Fruit fly (Drosophila melanogaster) whole organism, embryonic: Measurements from ENCODE around the gene CG42271.

Source experiments
- CG1024 ChIP-seq: fragments of 200-800 bp; sonication (Bioruptor generic); IDR thresholded peaks from 2 replicates; pipeline ENCODE4 v1.3.6; 2022; ENCODE audit warnings: missing biosample characterization, missing genetic modification characterization
- CG11085 ChIP-seq: fragments of 200-800 bp; sonication (Bioruptor generic); IDR thresholded peaks from 2 replicates; pipeline ENCODE4 v1.3.6; 2022; ENCODE audit warnings: missing biosample characterization, missing genetic modification characterization
- CG11696 ChIP-seq: fragments of 200-800 bp; sonication (Bioruptor generic); IDR thresholded peaks from 2 replicates; pipeline ENCODE4 v1.3.6; 2022; ENCODE audit warnings: missing biosample characterization, missing genetic modification characterization
- CG13894 ChIP-seq: fragments of 200-800 bp; sonication (Bioruptor generic); optimal IDR thresholded peaks from 3 replicates; lab custom pipeline; 2018; ENCODE audit warnings: missing biosample characterization, mild to moderate bottlenecking, missing genetic modification characterization, moderate library complexity
- CG15269 ChIP-seq: fragments of 200-800 bp; sonication (Bioruptor generic); optimal IDR thresholded peaks from 2 replicates; lab custom pipeline; 2018; ENCODE audit warnings: missing biosample characterization, mild to moderate bottlenecking, missing genetic modification characterization, moderate library complexity
- CG15696 ChIP-seq: fragments of 200-800 bp; sonication (Bioruptor generic); optimal IDR thresholded peaks from 2 replicates; lab custom pipeline; 2019; ENCODE audit warnings: missing biosample characterization, mild to moderate bottlenecking, missing genetic modification characterization, moderate library complexity
- CG17359 ChIP-seq: fragments of 200-800 bp; sonication (Bioruptor generic); optimal IDR thresholded peaks from 3 replicates; lab custom pipeline; 2018; ENCODE audit warnings: missing biosample characterization, mild to moderate bottlenecking, missing genetic modification characterization, moderate library complexity
- CG1832 ChIP-seq: fragments of 200-800 bp; sonication (Bioruptor generic); optimal IDR thresholded peaks from 2 replicates; lab custom pipeline; 2017; ENCODE audit warnings: missing biosample characterization, mild to moderate bottlenecking, missing genetic modification characterization, inconsistent platforms
- CG2120 ChIP-seq: fragments of 200-800 bp; sonication (Bioruptor generic); optimal IDR thresholded peaks from 3 replicates; lab custom pipeline; 2016; ENCODE audit warnings: missing biosample characterization, missing genetic modification characterization
- CG31441 ChIP-seq: fragments of 200-800 bp; sonication (Bioruptor generic); IDR thresholded peaks from 2 replicates; pipeline ENCODE4 v1.3.6; 2022; ENCODE audit warnings: missing biosample characterization, missing genetic modification characterization
- CG3163 ChIP-seq: fragments of 200-800 bp; sonication (Bioruptor generic); optimal IDR thresholded peaks from 3 replicates; lab custom pipeline; 2016; ENCODE audit warnings: missing biosample characterization, missing genetic modification characterization
- CG32767 ChIP-seq: fragments of 200-800 bp; sonication (Bioruptor generic); IDR thresholded peaks from 2 replicates; pipeline ENCODE4 v1.3.6; 2022; ENCODE audit warnings: missing biosample characterization, missing genetic modification characterization
- CG3281 ChIP-seq: fragments of 200-800 bp; sonication (Bioruptor generic); optimal IDR thresholded peaks from 3 replicates; lab custom pipeline; 2017; ENCODE audit warnings: missing biosample characterization, mild to moderate bottlenecking, missing genetic modification characterization
- CG3407 ChIP-seq: fragments of 200-800 bp; sonication (Bioruptor generic); optimal IDR thresholded peaks from 2 replicates; lab custom pipeline; 2018; ENCODE audit warnings: missing biosample characterization, mild to moderate bottlenecking, missing genetic modification characterization
- CG6654 ChIP-seq: fragments of 200-800 bp; sonication (Bioruptor generic); optimal IDR thresholded peaks from 2 replicates; lab custom pipeline; 2017; ENCODE audit warnings: missing biosample characterization, mild to moderate bottlenecking, missing genetic modification characterization
- CG6683 ChIP-seq: fragments of 200-800 bp; sonication (Bioruptor generic); optimal IDR thresholded peaks from 2 replicates; lab custom pipeline; 2017; ENCODE audit warnings: missing biosample characterization, mild to moderate bottlenecking, missing genetic modification characterization, missing genetic modification reagents
- CG7271 ChIP-seq: fragments of 200-800 bp; sonication (Bioruptor generic); optimal IDR thresholded peaks from 2 replicates; lab custom pipeline; 2018; ENCODE audit warnings: missing biosample characterization, mild to moderate bottlenecking, missing genetic modification characterization, moderate library complexity
- CHES-1-like ChIP-seq: fragments of 200-800 bp; sonication (Bioruptor generic); optimal IDR thresholded peaks from 2 replicates; lab custom pipeline; 2016; ENCODE audit warnings: missing biosample characterization, missing genetic modification characterization
- Dad ChIP-seq: fragments of 200-800 bp; sonication (Bioruptor generic); optimal IDR thresholded peaks from 3 replicates; lab custom pipeline; 2016; ENCODE audit warnings: missing biosample characterization, missing genetic modification characterization
- Eip74EF ChIP-seq, 2 experiments: fragments of 200-800 bp in 1 of 2; fragments of >200 bp in 1 of 2; sonication (Bioruptor generic) in 1 of 2; optimal IDR thresholded peaks; 2 replicates each; lab custom pipeline; 2017 to 2019; ENCODE audit warnings: missing biosample characterization in 2 of 2, missing genetic modification characterization in 2 of 2, mild to moderate bottlenecking in 1 of 2, moderate library complexity in 1 of 2
- HLH54F ChIP-seq: fragments of 200-800 bp; sonication (Bioruptor generic); optimal IDR thresholded peaks from 3 replicates; lab custom pipeline; 2016; ENCODE audit warnings: missing biosample characterization, missing genetic modification characterization
- Tbp ChIP-seq: fragments of >200 bp; optimal IDR thresholded peaks from 2 replicates; lab custom pipeline; 2018; ENCODE audit warnings: missing biosample characterization, missing genetic modification characterization
- Usf ChIP-seq: fragments of 200-800 bp; sonication (Bioruptor generic); optimal IDR thresholded peaks from 2 replicates; lab custom pipeline; 2017; ENCODE audit warnings: missing genotype, missing biosample characterization, missing genetic modification characterization
- bab2 ChIP-seq: fragments of 200-800 bp; sonication (Bioruptor generic); optimal IDR thresholded peaks from 2 replicates; lab custom pipeline; 2016; ENCODE audit warnings: missing biosample characterization, missing genetic modification characterization
- bigmax ChIP-seq: fragments of 200-800 bp; sonication (Bioruptor generic); optimal IDR thresholded peaks from 2 replicates; lab custom pipeline; 2018; ENCODE audit warnings: missing biosample characterization, mild to moderate bottlenecking, missing genetic modification characterization
- cas ChIP-seq: fragments of 200-800 bp; sonication (Bioruptor generic); IDR thresholded peaks from 2 replicates; pipeline ENCODE4 v1.3.6; 2022; ENCODE audit warnings: missing biosample characterization, missing genetic modification characterization
- chinmo ChIP-seq: fragments of 200-800 bp; sonication (Bioruptor generic); IDR thresholded peaks from 4 replicates; pipeline ENCODE4 v1.3.6; 2022; ENCODE audit warnings: missing biosample characterization, missing genetic modification characterization; ENCODE audit not compliant: partially characterized antibody
- chm ChIP-seq: fragments of 200-800 bp; sonication (Bioruptor generic); IDR thresholded peaks from 2 replicates; pipeline ENCODE4 v1.3.6; 2022; ENCODE audit warnings: missing biosample characterization, missing genetic modification characterization
- corto ChIP-seq: fragments of 200-800 bp; sonication (Bioruptor generic); optimal IDR thresholded peaks from 2 replicates; lab custom pipeline; 2016; ENCODE audit warnings: missing biosample characterization, mild to moderate bottlenecking, missing genetic modification characterization, moderate library complexity
- crp ChIP-seq, 2 experiments: fragments of 200-800 bp; sonication (Bioruptor generic); optimal IDR thresholded peaks; 2 replicates in 1 of 2; 3 replicates in 1 of 2; lab custom pipeline; 2017; ENCODE audit warnings: missing biosample characterization in 2 of 2, missing genetic modification characterization in 2 of 2, mild to moderate bottlenecking in 1 of 2, moderate library complexity in 1 of 2
- disco-r ChIP-seq: fragments of 200-800 bp; sonication (Bioruptor generic); optimal IDR thresholded peaks from 2 replicates; lab custom pipeline; 2016; ENCODE audit warnings: missing biosample characterization, missing genetic modification characterization
- fd3F ChIP-seq: fragments of 200-800 bp; sonication (Bioruptor generic); optimal IDR thresholded peaks from 2 replicates; lab custom pipeline; 2018; ENCODE audit warnings: missing biosample characterization, mild to moderate bottlenecking, missing genetic modification characterization, moderate library complexity
- gt ChIP-seq: fragments of 200-800 bp; sonication (Bioruptor generic); IDR thresholded peaks from 2 replicates; pipeline ENCODE4 v1.3.6; 2022; ENCODE audit warnings: missing biosample characterization, missing genetic modification characterization
- kah ChIP-seq: fragments of 200-800 bp; sonication (Bioruptor generic); optimal IDR thresholded peaks from 2 replicates; lab custom pipeline; 2018; ENCODE audit warnings: missing biosample characterization, mild to moderate bottlenecking, missing genetic modification characterization
- ken ChIP-seq: fragments of 200-800 bp; sonication (Bioruptor generic); IDR thresholded peaks from 3 replicates; pipeline ENCODE4 v1.3.6; 2022; ENCODE audit warnings: missing biosample characterization, missing genetic modification characterization
- lov ChIP-seq, 2 experiments: fragments of 200-800 bp in 1 of 2; fragments of >200 bp in 1 of 2; sonication (Bioruptor generic) in 1 of 2; IDR thresholded peaks in 1 of 2; optimal IDR thresholded peaks in 1 of 2; 2 replicates in 1 of 2; 3 replicates in 1 of 2; pipeline versions ENCODE4 v1.3.6 to Lab custom; 2017 to 2022; ENCODE audit warnings: missing biosample characterization in 1 of 2, missing genetic modification characterization in 1 of 2
- oc ChIP-seq: fragments of 200-800 bp; sonication (Bioruptor generic); optimal IDR thresholded peaks from 2 replicates; lab custom pipeline; 2018; ENCODE audit warnings: missing biosample characterization, mild to moderate bottlenecking, missing genetic modification characterization, moderate library complexity
- org-1 ChIP-seq: fragments of 200-800 bp; sonication (Bioruptor generic); optimal IDR thresholded peaks from 2 replicates; lab custom pipeline; 2017; ENCODE audit warnings: missing biosample characterization, missing genetic modification characterization
- p53 ChIP-seq: fragments of 200-800 bp; sonication (Bioruptor generic); optimal IDR thresholded peaks from 2 replicates; lab custom pipeline; 2016; ENCODE audit warnings: missing biosample characterization, missing genetic modification characterization
- pho ChIP-seq: fragments of 200-800 bp; sonication (Bioruptor generic); optimal IDR thresholded peaks from 2 replicates; lab custom pipeline; 2016; ENCODE audit warnings: missing biosample characterization, missing genetic modification characterization
- ro ChIP-seq: fragments of 200-800 bp; sonication (Bioruptor generic); IDR thresholded peaks from 2 replicates; pipeline ENCODE4 v1.3.6; 2022; ENCODE audit warnings: missing biosample characterization, missing genetic modification characterization
- row ChIP-seq: fragments of 200-800 bp; sonication (Bioruptor generic); IDR thresholded peaks from 3 replicates; pipeline ENCODE4 v1.3.6; 2022; ENCODE audit warnings: missing biosample characterization, missing genetic modification characterization
- tin ChIP-seq: fragments of 200-800 bp; sonication (Bioruptor generic); optimal IDR thresholded peaks from 3 replicates; lab custom pipeline; 2016; ENCODE audit warnings: missing biosample characterization, missing genetic modification characterization
- tio ChIP-seq: fragments of 200-800 bp; sonication (Bioruptor generic); optimal IDR thresholded peaks from 2 replicates; lab custom pipeline; 2017; ENCODE audit warnings: missing biosample characterization, missing genetic modification characterization, inconsistent platforms
- vvl ChIP-seq: fragments of 200-800 bp; sonication (Bioruptor generic); IDR thresholded peaks from 2 replicates; pipeline ENCODE4 v1.3.6; 2022; ENCODE audit warnings: missing biosample characterization, missing genetic modification characterization
- wek ChIP-seq: fragments of 200-800 bp; sonication (Bioruptor generic); optimal IDR thresholded peaks from 3 replicates; lab custom pipeline; 2018; ENCODE audit warnings: missing biosample characterization, mild to moderate bottlenecking, missing genetic modification characterization, moderate library complexity
- yki ChIP-seq: fragments of >200 bp; optimal IDR thresholded peaks from 3 replicates; lab custom pipeline; 2018
- z ChIP-seq: fragments of 200-800 bp; sonication (Bioruptor generic); IDR thresholded peaks from 3 replicates; pipeline ENCODE4 v1.3.6; 2022; ENCODE audit warnings: missing biosample characterization, missing genetic modification characterization
- zen ChIP-seq: fragments of 200-800 bp; sonication (Bioruptor generic); optimal IDR thresholded peaks from 3 replicates; lab custom pipeline; 2018; ENCODE audit warnings: missing biosample characterization, mild to moderate bottlenecking, missing genetic modification characterization, moderate library complexity
- zen2 ChIP-seq: fragments of 200-800 bp; sonication (Bioruptor generic); IDR thresholded peaks from 3 replicates; pipeline ENCODE4 v1.3.6; 2022; ENCODE audit warnings: missing biosample characterization, missing genetic modification characterization; ENCODE audit not compliant: partially characterized antibody

Gene CG42271

DNA sequence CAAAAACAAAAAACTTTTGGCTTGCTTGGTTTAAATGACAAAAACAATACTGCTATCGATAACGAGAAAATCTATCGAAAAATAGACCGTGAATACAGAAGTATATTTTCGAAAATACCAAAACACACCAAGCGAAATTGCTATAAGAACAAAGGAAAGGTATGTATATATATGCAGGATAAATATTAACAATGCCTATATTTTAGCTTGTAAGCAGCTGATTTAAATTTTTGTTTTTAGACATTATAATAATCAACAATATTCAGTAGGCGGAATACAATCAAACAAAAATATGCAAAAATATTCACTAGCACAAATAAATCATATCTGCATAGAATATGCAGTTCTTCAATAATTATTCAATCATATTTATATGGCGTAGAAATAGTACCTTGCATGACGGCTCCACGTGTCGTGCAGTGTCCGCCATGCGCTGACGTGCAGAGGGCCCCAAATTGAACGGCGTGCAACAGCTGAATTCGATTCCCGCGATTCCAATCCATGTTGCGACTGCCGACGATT lies 4.1 kb upstream of the CG42271 start, which contains the start of the genes Fbxl4 and Dus2 (continued):
- TF ChIP-seq lov (optimal IDR thresholded peaks at IDR 0.05; lab: Kevin White, UChicago), result no peak
- TF ChIP-seq lov (GFP tag; IDR thresholded peaks at IDR 0.05; lab: Robert Waterston, UW), result peak; percentile 89; the same call in 2 of the 3 replicates
- peak; percentile 95 for TF ChIP-seq chm (GFP tag; lab: Robert Waterston, UW)
- TF ChIP-seq CG3407 (GFP tag; lab: Kevin White, UChicago), result peak; percentile 74
- peak; percentile 87 for TF ChIP-seq Dad
- TF ChIP-seq HLH54F (GFP tag; lab: Kevin White, UChicago), result peak; percentile 93
- peak; percentile 75 for TF ChIP-seq CG6683 (GFP tag; lab: Kevin White, UChicago)
- TF ChIP-seq CG15269 (tag; lab: Kevin White, UChicago), result peak; percentile 88
- TF ChIP-seq CG2120 (GFP tag; lab: Kevin White, UChicago), result peak; percentile 96
- peak; percentile 79 for TF ChIP-seq cas
- peak; percentile 96 for TF ChIP-seq CG15696 (tag; lab: Kevin White, UChicago)
- TF ChIP-seq crp (GFP tag; optimal IDR thresholded peaks at IDR 0.05; lab: Kevin White, UChicago), result peak; percentile 7 to 77
- peak; percentile 27 for TF ChIP-seq wek (GFP tag; lab: Kevin White, UChicago)
- peak; percentile 87 for TF ChIP-seq CG1024 (GFP tag; lab: Robert Waterston, UW)
- TF ChIP-seq CG11696 (GFP tag; lab: Robert Waterston, UW), result peak; percentile 74
- peak; percentile 92 for TF ChIP-seq zen (tag; lab: Kevin White, UChicago)
- TF ChIP-seq row (GFP tag; lab: Robert Waterston, UW), result peak; percentile 96
- peak; percentile 94 for TF ChIP-seq bab2
- no peak for TF ChIP-seq bigmax (GFP tag; lab: Kevin White, UChicago)
- peak; percentile 91 for TF ChIP-seq CG11085 (GFP tag; lab: Robert Waterston, UW)
- peak; percentile 86 for TF ChIP-seq Usf (GFP tag; lab: Kevin White, UChicago)
- peak; percentile 81 for TF ChIP-seq org-1 (GFP tag; lab: Kevin White, UChicago)
- TF ChIP-seq disco-r, result peak; percentile 81
- TF ChIP-seq CG6654, result peak; percentile 70
- peak; percentile 92 for TF ChIP-seq tio
- TF ChIP-seq corto (GFP tag; lab: Kevin White, UChicago), result no peak
- peak; percentile 81 for TF ChIP-seq p53 (GFP tag; lab: Kevin White, UChicago)
- no peak for TF ChIP-seq CG7271 (tag; lab: Kevin White, UChicago)
- peak; percentile 94 for TF ChIP-seq pho (GFP tag; lab: Kevin White, UChicago)
- TF ChIP-seq CG13894, result peak; percentile 84
- TF ChIP-seq oc (tag; lab: Kevin White, UChicago), result peak; percentile 63
- no peak for TF ChIP-seq Tbp (GFP tag; lab: Kevin White, UChicago)
- TF ChIP-seq kah (GFP tag; lab: Kevin White, UChicago), result peak; percentile 65
- peak; percentile 97 for TF ChIP-seq tin (GFP tag; lab: Kevin White, UChicago)
- TF ChIP-seq CHES-1-like (GFP tag; lab: Kevin White, UChicago), result peak; percentile 89
- peak in 1 of 2 experiments; percentile 70 for TF ChIP-seq Eip74EF (GFP tag; optimal IDR thresholded peaks at IDR 0.05; lab: Kevin White, UChicago)
- peak; percentile 96 for TF ChIP-seq ken (GFP tag; lab: Robert Waterston, UW)
- TF ChIP-seq CG3163, result peak; percentile 70
- peak; percentile 89 for TF ChIP-seq gt (GFP tag; lab: Robert Waterston, UW)
- TF ChIP-seq CG32767 (GFP tag; lab: Robert Waterston, UW), result peak; percentile 88
- no peak for TF ChIP-seq z
- TF ChIP-seq ro (GFP tag; lab: Robert Waterston, UW), result peak; percentile 83
- TF ChIP-seq CG31441 (GFP tag; lab: Robert Waterston, UW), result peak; percentile 87
- TF ChIP-seq zen2 (GFP tag; lab: Robert Waterston, UW), result no peak
- peak; percentile 89 for TF ChIP-seq CG3281 (GFP tag; lab: Kevin White, UChicago)
- TF ChIP-seq vvl (GFP tag; lab: Robert Waterston, UW), result peak; percentile 94
- TF ChIP-seq CG1832 (GFP tag; lab: Kevin White, UChicago), result no peak
- no peak for TF ChIP-seq chinmo (GFP tag; lab: Robert Waterston, UW)
- TF ChIP-seq yki (lab: Kevin White, UChicago), result no peak
- peak; percentile 85 for TF ChIP-seq fd3F (GFP tag; lab: Kevin White, UChicago)
- TF ChIP-seq CG17359 (tag; lab: Kevin White, UChicago), result peak; percentile 84
